Worm (Caenorhabditis elegans): ENCODE results near the gene lea-1.

ce11 chrV:10066769-10067168, 55.0 kb downstream of the lea-1 start, which contains the start of gene npr-39:
- TF ChIP-seq him-1 (tag; optimal IDR thresholded peaks at IDR 0.05) (no peak), dao-5 (tag; optimal IDR thresholded peaks at IDR 0.05) (no peak)
